Worm (Caenorhabditis elegans) whole organism, L4 larva: Measurements from ENCODE around the gene clec-175.

ENCODE experiments used
- arid-1 ChIP-seq: fragments of 200-800 bp; sonication (Bioruptor generic); conservative IDR thresholded peaks from 2 replicates; pipeline ENCODE4 v1.3.6; 2022; ENCODE audit warnings: missing genetic modification reagents, missing genetic modification characterization, missing compliant biosample characterization
- ceh-32 ChIP-seq: sonication (generic microtip); optimal IDR thresholded peaks from 2 replicates; lab custom pipeline; 2016; ENCODE audit warnings: mild to moderate bottlenecking, missing genetic modification characterization, missing compliant biosample characterization; ENCODE audit not compliant: poor library complexity
- ctbp-1 ChIP-seq: fragments of 200-800 bp; sonication (Bioruptor generic); IDR thresholded peaks from 2 replicates; pipeline ENCODE4 v1.3.6; 2022; ENCODE audit warnings: missing genetic modification reagents, missing genetic modification characterization, missing compliant biosample characterization
- fos-1 ChIP-seq: fragments of 150-350 bp; optimal IDR thresholded peaks from 2 replicates; lab custom pipeline; 2014; ENCODE audit warnings: missing biosample characterization, missing genetic modification characterization
- hlh-30 ChIP-seq: sonication (generic microtip); optimal IDR thresholded peaks from 2 replicates; lab custom pipeline; 2017; ENCODE audit warnings: antibody characterized with exemption, mild to moderate bottlenecking, missing genetic modification characterization, missing compliant biosample characterization; ENCODE audit not compliant: insufficient read depth
- lim-7 ChIP-seq: fragments of 200-800 bp; sonication (Bioruptor generic); IDR thresholded peaks from 2 replicates; pipeline ENCODE4 v1.3.6; 2022; ENCODE audit warnings: missing genetic modification characterization, missing compliant biosample characterization
- mxl-2 ChIP-seq: fragments of 200-800 bp; sonication (Bioruptor generic); conservative IDR thresholded peaks from 2 replicates; pipeline ENCODE4 v1.3.6; 2022; ENCODE audit warnings: missing genetic modification reagents, missing genetic modification characterization, missing compliant biosample characterization
- nhr-25 ChIP-seq: sonication (generic microtip); optimal IDR thresholded peaks from 2 replicates; lab custom pipeline; 2017; ENCODE audit warnings: missing genetic modification characterization, mild to moderate bottlenecking, missing compliant biosample characterization, antibody characterized with exemption, moderate library complexity, borderline replicate concordance; ENCODE audit not compliant: insufficient read depth
- skn-1 ChIP-seq: fragments of 150-350 bp; optimal IDR thresholded peaks from 2 replicates; lab custom pipeline; 2014; ENCODE audit warnings: missing biosample characterization, missing genetic modification characterization
- unc-39 ChIP-seq: sonication (generic microtip); optimal IDR thresholded peaks from 2 replicates; lab custom pipeline; 2017; ENCODE audit warnings: missing biosample characterization, missing genetic modification characterization

DNA sequence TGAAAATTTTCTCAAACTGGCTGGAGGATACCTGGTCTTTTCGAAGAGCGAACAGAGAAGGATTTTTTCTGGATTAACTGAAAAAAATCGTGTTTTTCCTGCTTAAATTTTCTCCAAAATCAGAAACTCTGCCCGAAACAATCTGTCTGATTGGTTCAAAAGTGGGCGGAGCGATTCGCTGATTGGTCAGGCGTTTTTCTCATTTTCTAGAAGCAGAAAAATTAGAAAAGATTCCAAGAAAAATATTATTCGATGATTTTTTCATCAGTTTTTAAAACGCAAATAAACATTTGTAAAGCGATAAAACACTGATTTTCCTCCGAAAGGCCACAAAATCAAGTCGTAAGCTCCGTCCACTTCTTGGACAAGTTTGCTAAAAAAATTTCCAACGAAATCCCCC is 23.2 kb upstream of the clec-175 start:
- TF ChIP-seq ctbp-1 (no peak), arid-1 (GFP tag; lab: Robert Waterston, UW) (no peak), unc-39 (tag; lab: Kevin White, UChicago) (no peak), nhr-25 (tag; lab: Kevin White, UChicago) (no peak), lim-7 (GFP tag; lab: Robert Waterston, UW) (no peak), skn-1 (no peak), mxl-2 (GFP tag; lab: Robert Waterston, UW) (no peak), hlh-30 (tag; lab: Kevin White, UChicago) (no peak), ceh-32 (no peak), fos-1 (tag; lab: Kevin White, UChicago) (no peak)
